1 fruit fly cellular context compared by ENCODE assay signal in the genomic region with DNA sequence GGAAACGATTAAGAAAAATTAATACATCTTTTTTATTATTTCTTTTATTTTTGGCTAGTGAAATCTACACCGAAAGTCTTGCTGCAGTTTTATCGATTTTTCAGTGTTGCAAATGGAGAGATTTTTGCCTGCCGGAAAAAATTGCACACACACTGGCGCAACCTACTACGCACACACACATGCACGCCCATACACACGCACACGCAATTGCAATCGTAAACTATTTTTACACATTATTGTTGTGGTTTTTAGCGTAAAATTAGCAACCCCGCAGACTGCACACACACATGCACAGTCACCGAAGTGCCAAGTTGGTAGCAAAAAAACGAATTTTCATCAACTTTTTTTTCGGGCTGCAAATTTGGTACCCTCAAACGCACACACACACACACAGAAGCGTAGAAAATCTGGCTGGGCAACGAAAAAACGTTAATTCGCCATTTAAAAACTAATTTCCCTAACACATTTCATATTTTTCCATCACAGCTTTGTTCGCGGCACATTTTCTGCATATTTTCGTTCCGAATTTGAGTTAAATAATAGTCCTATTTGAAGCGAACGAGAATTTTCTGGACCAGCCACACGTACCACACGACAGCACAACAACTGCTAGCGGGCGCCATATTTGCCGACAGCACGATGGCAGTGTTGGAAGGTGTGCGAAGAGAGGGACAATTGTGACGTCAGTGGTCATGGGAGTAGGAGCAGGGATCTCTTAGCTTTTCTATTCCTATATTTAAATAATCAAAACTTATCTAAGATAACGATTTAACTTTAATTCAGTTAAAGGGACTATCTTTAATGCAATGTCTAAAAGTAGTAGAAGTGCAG.
TF ChIP-seq lines count a peak whose summit lies in the region.

Unr (minus strand) TSS at position 637 of the 831 bp plus-strand sequence.

TF ChIP-seq in whole organism, embryonic, 481 proteins besides CTCF, POLR2A, EP300 and RAD21 (continued from another document):
- TF ChIP-seq CG6813 (GFP tag; optimal IDR thresholded peaks at IDR 0.05; lab: Kevin White, UChicago) (peak; percentile 76), CG2116 (GFP tag; optimal IDR thresholded peaks at IDR 0.05; lab: Kevin White, UChicago) (peak; percentile 80), yki (optimal IDR thresholded peaks at IDR 0.05; lab: Kevin White, UChicago) (no peak), lmd (GFP tag; IDR thresholded peaks at IDR 0.05; lab: Robert Waterston, UW) (peak; percentile 85), seq (GFP tag; IDR thresholded peaks at IDR 0.05; lab: Robert Waterston, UW) (no peak), Drgx (GFP tag; IDR thresholded peaks at IDR 0.05; lab: Robert Waterston, UW) (peak; percentile 68), B-H1 (GFP tag; IDR thresholded peaks at IDR 0.05; lab: Robert Waterston, UW) (peak; percentile 79), bowl (GFP tag; IDR thresholded peaks at IDR 0.05; lab: Robert Waterston, UW) (peak; percentile 60; the same call in 1 of the 2 replicates), repo (GFP tag; optimal IDR thresholded peaks at IDR 0.05; lab: Kevin White, UChicago) (peak; percentile 69), CG2199 (GFP tag; IDR thresholded peaks at IDR 0.05; lab: Robert Waterston, UW) (no peak; the same call in 2 of the 3 replicates), CG10274 (GFP tag; optimal IDR thresholded peaks at IDR 0.05; lab: Kevin White, UChicago) (no peak), D19B (GFP tag; optimal IDR thresholded peaks at IDR 0.05; lab: Kevin White, UChicago) (peak; percentile 45), Hsf (GFP tag; optimal IDR thresholded peaks at IDR 0.05; lab: Kevin White, UChicago) (peak; percentile 84), ato (GFP tag; IDR thresholded peaks at IDR 0.05; lab: Robert Waterston, UW; ENCODE audit: partially characterized antibody) (no peak), YL-1 (GFP tag; optimal IDR thresholded peaks at IDR 0.05; lab: Kevin White, UChicago) (peak; percentile 96), dati (GFP tag; IDR thresholded peaks at IDR 0.05; lab: Robert Waterston, UW) (no peak), CG15601 (tag; optimal IDR thresholded peaks at IDR 0.05; lab: Kevin White, UChicago) (peak; percentile 51), CG14860 (GFP tag; IDR thresholded peaks at IDR 0.05; lab: Robert Waterston, UW; ENCODE audit: partially characterized antibody) (peak; percentile 15; the same call in 1 of the 3 replicates), CG17829 (tag; optimal IDR thresholded peaks at IDR 0.05; lab: Kevin White, UChicago) (peak; percentile 80), HLH54F (GFP tag; optimal IDR thresholded peaks at IDR 0.05; lab: Kevin White, UChicago) (peak; percentile 89), Rfx (GFP tag; IDR thresholded peaks at IDR 0.05; lab: Robert Waterston, UW) (peak; percentile 92), Trl (optimal IDR thresholded peaks at IDR 0.05; lab: Kevin White, UChicago) (no peak), Trl (GFP tag; optimal IDR thresholded peaks at IDR 0.05; lab: Kevin White, UChicago) (peak; percentile 75), jing (GFP tag; optimal IDR thresholded peaks at IDR 0.05; lab: Kevin White, UChicago) (no peak), CG1602 (GFP tag; optimal IDR thresholded peaks at IDR 0.05; lab: Kevin White, UChicago) (peak; percentile 74), CG8765 (GFP tag; IDR thresholded peaks at IDR 0.05; lab: Robert Waterston, UW) (peak; percentile 52; the same call in 1 of the 2 replicates), pho (GFP tag; optimal IDR thresholded peaks at IDR 0.05; lab: Kevin White, UChicago) (peak; percentile 84), CG2712 (tag; optimal IDR thresholded peaks at IDR 0.05; lab: Kevin White, UChicago) (peak; percentile 82), schlank (tag; optimal IDR thresholded peaks at IDR 0.05; lab: Kevin White, UChicago) (peak; percentile 71), CG13424 (tag; optimal IDR thresholded peaks at IDR 0.05; lab: Kevin White, UChicago) (peak; percentile 72), HLH3B (GFP tag; IDR thresholded peaks at IDR 0.05; lab: Robert Waterston, UW) (peak; percentile 65)
